Fruit fly (Drosophila melanogaster): Measurements from ENCODE around the gene Icmt.

The Icmt gene

dm6 chr3L:13006490-13006889 lies 11.6 kb upstream of the Icmt start, which contains the start of gene CG11263 (continued):
- TF ChIP-seq trh (GFP tag; optimal IDR thresholded peaks at IDR 0.05) (no peak), zfh1 (GFP tag; IDR thresholded peaks at IDR 0.05) (peak; percentile 73; the same call in 2 of the 3 replicates), CG17361 (GFP tag; IDR thresholded peaks at IDR 0.05) (peak; percentile 37; the same call in 1 of the 3 replicates), Fer3 (tag; optimal IDR thresholded peaks at IDR 0.05) (peak; percentile 17), sob (GFP tag; IDR thresholded peaks at IDR 0.05) (peak; percentile 57), ken (GFP tag; IDR thresholded peaks at IDR 0.05) (peak; percentile 54; the same call in 2 of the 3 replicates), Aef1 (GFP tag; IDR thresholded peaks at IDR 0.05) (peak; percentile 29; the same call in 1 of the 3 replicates), psq (GFP tag; optimal IDR thresholded peaks at IDR 0.05) (peak; percentile 21), CG15601 (tag; optimal IDR thresholded peaks at IDR 0.05) (peak; percentile 21), CG6683 (GFP tag; optimal IDR thresholded peaks at IDR 0.05) (peak; percentile 1), Awh (GFP tag; IDR thresholded peaks at IDR 0.05) (no peak), slbo (GFP tag; IDR thresholded peaks at IDR 0.05) (no peak; the same call in 1 of the 2 replicates), CG8290 (GFP tag; optimal IDR thresholded peaks at IDR 0.05) (peak; percentile 73), CG8290 (tag; optimal IDR thresholded peaks at IDR 0.05) (peak; percentile 21 to 80), unc-4 (GFP tag; IDR thresholded peaks at IDR 0.05; ENCODE audit: partially characterized antibody) (peak; percentile 81), CG15514 (GFP tag; optimal IDR thresholded peaks at IDR 0.05) (peak; percentile 69), gro (GFP tag; optimal IDR thresholded peaks at IDR 0.05) (peak; percentile 66), gfzf (GFP tag; optimal IDR thresholded peaks at IDR 0.05) (peak; percentile 53), ewg (GFP tag; optimal IDR thresholded peaks at IDR 0.05) (no peak), corto (GFP tag; optimal IDR thresholded peaks at IDR 0.05) (no peak), Xbp1 (GFP tag; optimal IDR thresholded peaks at IDR 0.05) (peak; percentile 73), ato (GFP tag; IDR thresholded peaks at IDR 0.05; ENCODE audit: partially characterized antibody) (peak; percentile 90), CG9727 (GFP tag; optimal IDR thresholded peaks at IDR 0.05) (peak; percentile 39), CG9797 (GFP tag; optimal IDR thresholded peaks at IDR 0.05) (no peak), ems (GFP tag; optimal IDR thresholded peaks at IDR 0.05) (peak; percentile 50), CG3163 (GFP tag; optimal IDR thresholded peaks at IDR 0.05) (peak; percentile 37), CG6813 (GFP tag; optimal IDR thresholded peaks at IDR 0.05) (no peak), CG8388 (GFP tag; optimal IDR thresholded peaks at IDR 0.05) (no peak), CG6854 (GFP tag; optimal IDR thresholded peaks at IDR 0.05) (no peak), CG2199 (GFP tag; IDR thresholded peaks at IDR 0.05) (peak; percentile 48; the same call in 1 of the 3 replicates), chif (GFP tag; optimal IDR thresholded peaks at IDR 0.05) (peak; percentile 47 to 49), D19B (GFP tag; optimal IDR thresholded peaks at IDR 0.05) (peak; percentile 38), stwl (tag; optimal IDR thresholded peaks at IDR 0.05) (peak; percentile 97), CG11085 (GFP tag; IDR thresholded peaks at IDR 0.05) (no peak), vvl (GFP tag; IDR thresholded peaks at IDR 0.05) (peak; percentile 58; the same call in 1 of the 2 replicates), HLH54F (GFP tag; optimal IDR thresholded peaks at IDR 0.05) (peak; percentile 64), CG6689 (GFP tag; IDR thresholded peaks at IDR 0.05) (0 out of 2 replicates have a peak, but pooled peaks have one; percentile 29), CG31224 (GFP tag; IDR thresholded peaks at IDR 0.05) (peak; percentile 15; the same call in 1 of the 2 replicates), h (optimal IDR thresholded peaks at IDR 0.05) (no peak), CG1603 (tag; optimal IDR thresholded peaks at IDR 0.05) (peak; percentile 62), fd96Cb (tag; optimal IDR thresholded peaks at IDR 0.05) (no peak), Dref (GFP tag; IDR thresholded peaks at IDR 0.05) (peak; percentile 96), Drgx (GFP tag; IDR thresholded peaks at IDR 0.05) (no peak), CG30431 (GFP tag; optimal IDR thresholded peaks at IDR 0.05) (peak; percentile 7), CG9609 (GFP tag; optimal IDR thresholded peaks at IDR 0.05) (peak; percentile 18), bbx (GFP tag; IDR thresholded peaks at IDR 0.05; ENCODE audit: partially characterized antibody) (peak; percentile 84), CG2875 (GFP tag; optimal IDR thresholded peaks at IDR 0.05) (no peak), Rfx (GFP tag; IDR thresholded peaks at IDR 0.05) (peak; percentile 71), otp (GFP tag; IDR thresholded peaks at IDR 0.05) (no peak), CG18764 (GFP tag; optimal IDR thresholded peaks at IDR 0.05) (peak; percentile 45), az2 (GFP tag; optimal IDR thresholded peaks at IDR 0.05) (peak; percentile 36)

Measured in whole organism, embryonic.